Worm (Caenorhabditis elegans): ENCODE data around the gene C01G10.6.

- TF ChIP-seq snpc-4 (tag; optimal IDR thresholded peaks at IDR 0.05) (peak; percentile 61), ceh-82 (tag; optimal IDR thresholded peaks at IDR 0.05) (no peak), unc-62 (GFP tag; optimal IDR thresholded peaks at IDR 0.05) (peak; percentile 81), fkh-2 (tag; optimal IDR thresholded peaks at IDR 0.05) (no peak), pqm-1 (tag; optimal IDR thresholded peaks at IDR 0.05) (no peak), nhr-12 (tag; optimal IDR thresholded peaks at IDR 0.05) (no peak), ztf-11 (tag; optimal IDR thresholded peaks at IDR 0.05) (no peak), egl-5 (tag; optimal IDR thresholded peaks at IDR 0.05) (peak; percentile 62), R02D3.7 (tag; optimal IDR thresholded peaks at IDR 0.05) (peak; percentile 58), zag-1 (tag; optimal IDR thresholded peaks at IDR 0.05) (peak; percentile 73)
Observed at ce11 chrV:15071015-15071810, 16.2 kb upstream of the C01G10.6 start, which contains the start of gene unc-76.
